Worm (Caenorhabditis elegans) whole organism, L1 larva: ENCODE results near the gene K07E8.7.

Source experiments
- C04F5.9 ChIP-seq: sonication (generic microtip); optimal IDR thresholded peaks from 2 replicates; lab custom pipeline; 2016; ENCODE audit warnings: missing genetic modification characterization, missing compliant biosample characterization
- C34B4.2 ChIP-seq: sonication (generic microtip); optimal IDR thresholded peaks from 2 replicates; lab custom pipeline; 2017; ENCODE audit warnings: mild to moderate bottlenecking, missing genetic modification characterization, missing compliant biosample characterization
- alr-1 ChIP-seq: fragments of 200-800 bp; sonication (Bioruptor generic); optimal IDR thresholded peaks from 2 replicates; lab custom pipeline; 2018; ENCODE audit warnings: borderline replicate concordance, mild to moderate bottlenecking, missing genetic modification characterization, missing compliant biosample characterization
- blmp-1 ChIP-seq: fragments of 150-350 bp; optimal IDR thresholded peaks from 2 replicates; lab custom pipeline; 2014; ENCODE audit warnings: missing biosample characterization, missing genetic modification characterization
- ceh-82 ChIP-seq, 3 experiments: fragments of 150-350 bp in 1 of 3; sonication (generic microtip) in 2 of 3; optimal IDR thresholded peaks; 2 replicates each; lab custom pipeline; 2014 to 2017; ENCODE audit warnings: missing biosample characterization in 3 of 3, missing genetic modification characterization in 3 of 3
- ceh-90 ChIP-seq: sonication (generic microtip); optimal IDR thresholded peaks from 2 replicates; lab custom pipeline; 2016; ENCODE audit warnings: missing genetic modification characterization, missing compliant biosample characterization
- dpl-1 ChIP-seq, 3 experiments: fragments of 150-350 bp in 2 of 3; sonication (generic microtip) in 1 of 3; optimal IDR thresholded peaks; 2 replicates each; lab custom pipeline; 2014 to 2017; ENCODE audit warnings: missing biosample characterization in 3 of 3, missing genetic modification characterization in 3 of 3, missing genetic modification reagents in 3 of 3
- efl-3 ChIP-seq: fragments of 200-800 bp; sonication (Bioruptor generic); optimal IDR thresholded peaks from 2 replicates; lab custom pipeline; 2018; ENCODE audit warnings: mild to moderate bottlenecking, missing genetic modification characterization, missing compliant biosample characterization
- egl-27 ChIP-seq, 2 experiments: fragments of 150-350 bp in 1 of 2; sonication (generic microtip); optimal IDR thresholded peaks; 3 replicates each; lab custom pipeline; 2017 to 2018; ENCODE audit warnings: missing biosample characterization in 2 of 2, missing genetic modification characterization in 2 of 2, missing genetic modification reagents in 2 of 2
- ets-5 ChIP-seq: fragments of 200-800 bp; sonication (Bioruptor generic); IDR thresholded peaks from 2 replicates; pipeline ENCODE4 v1.3.6; 2022; ENCODE audit warnings: missing genetic modification characterization, missing compliant biosample characterization
- fkh-4 ChIP-seq: sonication (generic microtip); optimal IDR thresholded peaks from 2 replicates; lab custom pipeline; 2016; ENCODE audit warnings: missing compliant biosample characterization, missing genetic modification characterization, borderline replicate concordance
- fkh-8 ChIP-seq: sonication (generic microtip); optimal IDR thresholded peaks from 2 replicates; lab custom pipeline; 2016; ENCODE audit warnings: mild to moderate bottlenecking, missing genetic modification characterization, missing compliant biosample characterization
- grh-1 ChIP-seq: fragments of 200-800 bp; sonication (Bioruptor generic); IDR thresholded peaks from 2 replicates; pipeline ENCODE4 v1.3.6; 2022; ENCODE audit warnings: missing genetic modification reagents, missing genetic modification characterization, missing compliant biosample characterization
- hpl-2 ChIP-seq: fragments of 150-350 bp; optimal IDR thresholded peaks from 2 replicates; lab custom pipeline; 2014; ENCODE audit warnings: missing biosample characterization, missing genetic modification reagents, missing genetic modification characterization
- irx-1 ChIP-seq: sonication (generic microtip); optimal IDR thresholded peaks from 2 replicates; lab custom pipeline; 2016; ENCODE audit warnings: missing genetic modification characterization, missing compliant biosample characterization
- isw-1 ChIP-seq: fragments of 200-800 bp; sonication (Bioruptor generic); IDR thresholded peaks from 2 replicates; pipeline ENCODE4 v1.3.6; 2022; ENCODE audit warnings: missing genetic modification characterization, missing compliant biosample characterization
- jun-1 ChIP-seq: fragments of 150-350 bp; optimal IDR thresholded peaks from 2 replicates; lab custom pipeline; 2014; ENCODE audit warnings: missing biosample characterization, missing genetic modification reagents, missing genetic modification characterization
- lin-14 ChIP-seq: fragments of 200-800 bp; sonication (Bioruptor generic); optimal IDR thresholded peaks from 2 replicates; lab custom pipeline; 2018; ENCODE audit warnings: mild to moderate bottlenecking, missing genetic modification characterization, moderate library complexity, missing compliant biosample characterization
- lin-35 ChIP-seq, 2 experiments: fragments of 150-350 bp; optimal IDR thresholded peaks; 2 replicates each; lab custom pipeline; 2014; ENCODE audit warnings: missing biosample characterization in 2 of 2, missing genetic modification characterization in 2 of 2, missing genetic modification reagents in 2 of 2
- lin-39 ChIP-seq: fragments of 150-350 bp; optimal IDR thresholded peaks from 2 replicates; lab custom pipeline; 2014; ENCODE audit warnings: missing biosample characterization, missing genetic modification reagents, missing genetic modification characterization
- lir-3 ChIP-seq: sonication (generic microtip); optimal IDR thresholded peaks from 2 replicates; lab custom pipeline; 2016; ENCODE audit warnings: mild to moderate bottlenecking, missing genetic modification characterization, moderate library complexity, missing compliant biosample characterization; ENCODE audit not compliant: poor library complexity
- mab-9 ChIP-seq: fragments of 200-800 bp; sonication (Bioruptor generic); IDR thresholded peaks from 2 replicates; pipeline ENCODE4 v1.3.6; 2022; ENCODE audit warnings: missing genetic modification reagents, missing genetic modification characterization, missing compliant biosample characterization
- mdl-1 ChIP-seq, 2 experiments: fragments of 150-350 bp; optimal IDR thresholded peaks; 2 replicates each; lab custom pipeline; 2014 to 2017; ENCODE audit warnings: missing biosample characterization in 2 of 2, missing genetic modification characterization in 2 of 2, inconsistent platforms in 1 of 2
- nhr-11 ChIP-seq: fragments of 150-350 bp; optimal IDR thresholded peaks from 2 replicates; lab custom pipeline; 2014; ENCODE audit warnings: missing biosample characterization, missing genetic modification characterization
- nhr-12 ChIP-seq: sonication (generic microtip); optimal IDR thresholded peaks from 2 replicates; lab custom pipeline; 2017; ENCODE audit warnings: missing biosample characterization, missing genetic modification characterization
- nhr-71 ChIP-seq: sonication (generic microtip); optimal IDR thresholded peaks from 2 replicates; lab custom pipeline; 2016; ENCODE audit warnings: mild to moderate bottlenecking, missing genetic modification characterization, moderate library complexity, missing compliant biosample characterization
- nhr-77 ChIP-seq: fragments of 150-350 bp; optimal IDR thresholded peaks from 2 replicates; lab custom pipeline; 2014; ENCODE audit warnings: missing biosample characterization, missing genetic modification characterization
- nhr-84 ChIP-seq: sonication (generic microtip); optimal IDR thresholded peaks from 2 replicates; lab custom pipeline; 2017; ENCODE audit warnings: missing biosample characterization, missing genetic modification characterization
- pqm-1 ChIP-seq: sonication (generic microtip); optimal IDR thresholded peaks from 3 replicates; lab custom pipeline; 2017; ENCODE audit warnings: missing biosample characterization, missing genetic modification characterization
- rnt-1 ChIP-seq: sonication (generic microtip); optimal IDR thresholded peaks from 2 replicates; lab custom pipeline; 2016; ENCODE audit warnings: mild to moderate bottlenecking, missing genetic modification characterization, moderate library complexity, missing compliant biosample characterization
- snpc-4 ChIP-seq: fragments of 150-350 bp; optimal IDR thresholded peaks from 2 replicates; lab custom pipeline; 2014; ENCODE audit warnings: missing biosample characterization, missing genetic modification characterization
- snu-23 ChIP-seq: sonication (generic microtip); optimal IDR thresholded peaks from 2 replicates; lab custom pipeline; 2016; ENCODE audit warnings: missing genetic modification characterization, missing compliant biosample characterization
- sptf-1 ChIP-seq: fragments of 150-350 bp; optimal IDR thresholded peaks from 2 replicates; lab custom pipeline; 2014; ENCODE audit warnings: missing biosample characterization, missing genetic modification characterization
- swsn-7 ChIP-seq: sonication (generic microtip); optimal IDR thresholded peaks from 2 replicates; lab custom pipeline; 2016; ENCODE audit warnings: missing genetic modification characterization, missing compliant biosample characterization
- tbx-2 ChIP-seq: sonication (generic microtip); optimal IDR thresholded peaks from 2 replicates; lab custom pipeline; 2016; ENCODE audit warnings: missing genetic modification characterization, missing compliant biosample characterization
- unc-62 ChIP-seq: fragments of 150-350 bp; optimal IDR thresholded peaks from 2 replicates; lab custom pipeline; 2014; ENCODE audit warnings: missing biosample characterization, missing genetic modification reagents, missing genetic modification characterization
- unc-98 ChIP-seq: fragments of 200-800 bp; sonication (Bioruptor generic); IDR thresholded peaks from 2 replicates; pipeline ENCODE4 v1.3.6; 2022; ENCODE audit warnings: missing genetic modification characterization, missing compliant biosample characterization
- vab-15 ChIP-seq: sonication (generic microtip); optimal IDR thresholded peaks from 2 replicates; lab custom pipeline; 2017; ENCODE audit warnings: missing genotype, mild to moderate bottlenecking, missing genetic modification characterization, missing compliant biosample characterization
- zip-4 ChIP-seq: fragments of 200-800 bp; sonication (Bioruptor generic); optimal IDR thresholded peaks from 2 replicates; lab custom pipeline; 2018; ENCODE audit warnings: mild to moderate bottlenecking, missing genetic modification characterization, moderate library complexity, missing compliant biosample characterization
- ztf-11 ChIP-seq, 2 experiments: sonication (generic microtip); optimal IDR thresholded peaks; 2 replicates each; lab custom pipeline; 2016 to 2017; ENCODE audit warnings: missing genetic modification characterization in 2 of 2, missing biosample characterization in 1 of 2, missing compliant biosample characterization in 1 of 2
- ztf-4 ChIP-seq: fragments of 150-350 bp; optimal IDR thresholded peaks from 2 replicates; lab custom pipeline; 2014; ENCODE audit warnings: missing biosample characterization, missing genetic modification characterization

K07E8.7 gene

DNA sequence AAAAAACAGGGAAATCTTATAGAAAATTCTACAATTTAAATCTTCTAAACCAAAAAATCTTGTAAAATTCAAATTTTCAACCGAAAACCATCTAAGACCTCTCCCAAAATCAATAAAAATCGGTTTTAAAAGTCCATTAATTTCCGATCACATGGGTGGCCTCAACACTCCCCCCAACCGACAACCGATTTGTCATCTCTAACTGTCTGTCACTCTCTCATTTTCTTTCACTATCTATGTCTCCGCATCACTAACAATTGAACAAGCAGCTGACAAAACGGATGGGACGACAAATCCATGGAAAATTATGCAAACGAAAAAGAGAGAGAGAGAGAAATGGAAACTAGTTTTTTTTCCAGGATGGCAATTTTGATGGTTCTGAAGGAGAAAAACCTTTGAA, 47.2 kb downstream of the K07E8.7 start (continued):
- TF ChIP-seq ets-5 (GFP tag; lab: Robert Waterston, UW) (no peak), lir-3 (peak; percentile 8), mdl-1 (tag; optimal IDR thresholded peaks at IDR 0.05; lab: Kevin White, UChicago) (peak in 1 of 2 experiments; percentile 81), C04F5.9 (tag; lab: Kevin White, UChicago) (no peak), fkh-8 (tag; lab: Kevin White, UChicago) (peak; percentile 27), jun-1 (tag; lab: Kevin White, UChicago) (no peak), fkh-4 (tag; lab: Kevin White, UChicago) (no peak), ztf-11 (tag; optimal IDR thresholded peaks at IDR 0.05; lab: Kevin White, UChicago) (peak in 1 of 2 experiments; percentile 4), tbx-2 (tag; lab: Kevin White, UChicago) (peak; percentile 66), isw-1 (GFP tag; lab: Robert Waterston, UW) (peak; percentile 22), nhr-77 (tag; lab: Kevin White, UChicago) (no peak), C34B4.2 (tag; lab: Kevin White, UChicago) (no peak), snpc-4 (tag; lab: Kevin White, UChicago) (peak; percentile 64), lin-39 (tag; lab: Kevin White, UChicago) (peak; percentile 88), blmp-1 (tag; lab: Kevin White, UChicago) (peak; percentile 70), nhr-11 (tag; lab: Kevin White, UChicago) (peak; percentile 26), alr-1 (no peak), sptf-1 (tag; lab: Kevin White, UChicago) (no peak), ceh-82 (tag; optimal IDR thresholded peaks at IDR 0.05; lab: Kevin White, UChicago) (peak in 1 of 3 experiments; percentile 56), pqm-1 (tag; lab: Kevin White, UChicago) (no peak), nhr-71 (tag; lab: Kevin White, UChicago) (peak; percentile 86), vab-15 (tag; lab: Kevin White, UChicago) (no peak), unc-98 (no peak), nhr-12 (tag; lab: Kevin White, UChicago) (no peak), grh-1 (peak; percentile 47; the same call in 1 of the 2 replicates), hpl-2 (GFP tag; lab: Kevin White, UChicago) (no peak), irx-1 (tag; lab: Kevin White, UChicago) (peak; percentile 45), rnt-1 (peak; percentile 80), zip-4 (GFP tag; lab: Kevin White, UChicago) (no peak), ztf-4 (tag; lab: Kevin White, UChicago) (peak; percentile 40), swsn-7 (tag; lab: Kevin White, UChicago) (peak; percentile 62), efl-3 (no peak), dpl-1 (GFP tag; optimal IDR thresholded peaks at IDR 0.05; lab: Kevin White, UChicago) (peak; percentile 34 to 57 (median 49)), snu-23 (peak; percentile 82), mab-9 (no peak), lin-14 (GFP tag; lab: Kevin White, UChicago) (peak; percentile 94), unc-62 (GFP tag; lab: Kevin White, UChicago) (no peak)

DNA sequence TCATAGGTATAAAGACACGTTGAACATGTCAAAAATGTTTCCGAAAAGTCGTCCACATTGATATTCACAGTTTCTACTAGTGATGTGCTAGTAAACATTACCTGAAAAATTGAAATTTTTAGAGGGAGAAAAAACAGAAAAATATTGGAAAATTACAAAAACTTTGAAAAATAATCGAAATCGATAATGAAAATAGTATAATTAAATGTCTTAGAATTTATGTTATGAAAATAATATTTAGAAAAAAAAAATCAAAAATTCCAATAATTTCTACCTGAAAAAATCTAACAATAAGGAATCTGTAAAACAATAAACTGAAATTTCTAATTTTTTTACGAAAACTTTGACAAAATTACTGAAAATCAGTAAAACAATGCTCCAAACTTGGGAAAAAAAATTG, 48.1 kb downstream of the K07E8.7 start, which contains the start of gene nhl-3:
TSS of gene nhl-3 (minus strand) at position 101 of the 400 bp plus-strand sequence.
- TF ChIP-seq pqm-1 (tag; lab: Kevin White, UChicago) (no peak), ceh-90 (no peak), ets-5 (GFP tag; lab: Robert Waterston, UW) (no peak), lin-35 (GFP tag; optimal IDR thresholded peaks at IDR 0.05; lab: Kevin White, UChicago) (no peak), isw-1 (GFP tag; lab: Robert Waterston, UW) (no peak), egl-27 (tag; optimal IDR thresholded peaks at IDR 0.05; lab: Kevin White, UChicago) (no peak), nhr-84 (tag; lab: Kevin White, UChicago) (no peak)
